Worm (Caenorhabditis elegans) whole organism, young adult: ENCODE measurements around the gene fkh-2.

Experiments used
- F10E7.11 ChIP-seq: sonication (generic microtip); optimal IDR thresholded peaks from 2 replicates; lab custom pipeline; 2017; ENCODE audit warnings: mild to moderate bottlenecking, missing genetic modification characterization, moderate library complexity, missing compliant biosample characterization
- F57C9.4 ChIP-seq: sonication (generic microtip); optimal IDR thresholded peaks from 2 replicates; lab custom pipeline; 2017; ENCODE audit warnings: mild to moderate bottlenecking, missing genetic modification characterization, missing compliant biosample characterization
- ama-1 ChIP-seq, 3 experiments: fragments of 150-350 bp in 1 of 3; sonication (generic microtip) in 2 of 3; optimal IDR thresholded peaks; 2 replicates each; lab custom pipeline; 2014 to 2018; ENCODE audit warnings: missing biosample characterization in 2 of 3, missing genetic modification characterization in 2 of 3, missing genetic modification reagents in 2 of 3
- hlh-26 ChIP-seq: fragments of 200-800 bp; sonication (Bioruptor generic); conservative IDR thresholded peaks from 2 replicates; pipeline ENCODE4 v1.3.6; 2022; ENCODE audit warnings: missing genetic modification reagents, missing genetic modification characterization, missing compliant biosample characterization
- lin-35 ChIP-seq, 3 experiments: fragments of 150-350 bp in 2 of 3; sonication (generic microtip) in 1 of 3; optimal IDR thresholded peaks; 2 replicates each; lab custom pipeline; 2014 to 2018; ENCODE audit warnings: missing biosample characterization in 3 of 3, missing genetic modification characterization in 3 of 3, missing genetic modification reagents in 3 of 3
- mel-28 ChIP-seq: sonication (generic microtip); optimal IDR thresholded peaks from 2 replicates; lab custom pipeline; 2016; ENCODE audit warnings: borderline replicate concordance, mild to moderate bottlenecking, missing genetic modification characterization, missing compliant biosample characterization
- pbrm-1 ChIP-seq: fragments of 200-800 bp; sonication (Bioruptor generic); IDR thresholded peaks from 2 replicates; pipeline ENCODE4 v1.3.6; 2022; ENCODE audit warnings: missing genetic modification reagents, missing genetic modification characterization, missing compliant biosample characterization
- rpc-1 ChIP-seq, 2 experiments: fragments of 150-350 bp in 1 of 2; sonication (generic microtip) in 1 of 2; optimal IDR thresholded peaks; 2 replicates each; lab custom pipeline; 2014 to 2018; ENCODE audit warnings: missing biosample characterization in 1 of 2, missing genetic modification characterization in 1 of 2, missing genetic modification reagents in 1 of 2, missing genotype in 1 of 2
- snpc-1.1 ChIP-seq: sonication (generic microtip); optimal IDR thresholded peaks from 2 replicates; lab custom pipeline; 2017; ENCODE audit warnings: missing genetic modification characterization, mild to moderate bottlenecking, missing compliant biosample characterization, antibody characterized with exemption, moderate library complexity, missing genotype, missing genetic modification reagents; ENCODE audit not compliant: insufficient read depth
- snpc-4 ChIP-seq, 5 experiments: fragments of 150-350 bp in 1 of 5; sonication (generic microtip) in 4 of 5; optimal IDR thresholded peaks; 2 replicates each; lab custom pipeline; 2014 to 2018; ENCODE audit warnings: missing genetic modification characterization in 5 of 5, missing biosample characterization in 3 of 5, antibody characterized with exemption in 2 of 5, mild to moderate bottlenecking in 2 of 5, missing compliant biosample characterization in 2 of 5, missing genotype in 2 of 5, moderate library complexity in 2 of 5, missing genetic modification reagents in 1 of 5
- ztf-18 ChIP-seq: sonication (generic microtip); optimal IDR thresholded peaks from 2 replicates; lab custom pipeline; 2016; ENCODE audit warnings: missing genotype, mild to moderate bottlenecking, missing genetic modification characterization, missing compliant biosample characterization

DNA sequence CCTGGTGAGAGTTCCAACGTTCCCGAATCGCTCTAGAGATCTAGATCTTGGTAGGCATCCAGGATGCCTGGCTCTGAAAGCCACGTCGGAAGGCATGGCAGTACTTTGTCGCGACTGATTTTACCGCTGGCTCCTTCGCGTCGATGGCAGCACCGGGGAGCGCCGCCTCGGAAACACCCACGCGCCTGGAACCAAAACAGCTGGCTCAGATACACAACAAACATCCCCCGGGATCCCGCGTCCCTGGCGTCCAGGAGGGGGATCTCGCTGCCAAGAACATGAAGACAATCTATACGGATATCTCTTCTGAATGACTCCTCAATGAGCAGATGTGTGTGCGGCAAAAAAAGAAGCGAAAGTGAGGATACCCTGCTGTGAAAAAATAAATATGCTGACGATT lies 8.8 kb downstream of the fkh-2 start:
- TF ChIP-seq F10E7.11, result no peak
- no peak for TF ChIP-seq snpc-1.1 (tag; lab: Kevin White, UChicago)
- TF ChIP-seq snpc-4 (GFP tag; optimal IDR thresholded peaks at IDR 0.05; lab: Kevin White, UChicago), result no peak
- no peak for TF ChIP-seq snpc-4 (tag; optimal IDR thresholded peaks at IDR 0.05; lab: Kevin White, UChicago)
- no peak for TF ChIP-seq ama-1 (optimal IDR thresholded peaks at IDR 0.05; lab: Kevin White, UChicago)
- no peak for TF ChIP-seq ama-1 (GFP tag; optimal IDR thresholded peaks at IDR 0.05; lab: Kevin White, UChicago)
- TF ChIP-seq rpc-1 (optimal IDR thresholded peaks at IDR 0.05; lab: Kevin White, UChicago), result no peak
- no peak for TF ChIP-seq rpc-1 (tag; optimal IDR thresholded peaks at IDR 0.05; lab: Kevin White, UChicago)
- no peak for TF ChIP-seq F57C9.4 (tag; lab: Kevin White, UChicago)
- no peak for TF ChIP-seq ztf-18 (tag; lab: Kevin White, UChicago)
- TF ChIP-seq hlh-26, result no peak
- no peak for TF ChIP-seq pbrm-1 (GFP tag; lab: Robert Waterston, UW)
- no peak for TF ChIP-seq mel-28 (tag; lab: Kevin White, UChicago)
- no peak for TF ChIP-seq lin-35 (GFP tag; optimal IDR thresholded peaks at IDR 0.05; lab: Kevin White, UChicago)
